Fruit fly (Drosophila melanogaster) whole organism, pupa: ENCODE data around the gene Gem3.

Experiments
- CG10348 ChIP-seq: fragments of 200-800 bp; sonication (Bioruptor generic); IDR thresholded peaks from 2 replicates; pipeline ENCODE4 v1.3.6; 2022; ENCODE audit warnings: missing biosample characterization, missing genetic modification characterization
- CG32121 ChIP-seq: fragments of 200-800 bp; sonication (Bioruptor generic); IDR thresholded peaks from 2 replicates; pipeline ENCODE4 v1.3.6; 2022; ENCODE audit warnings: missing biosample characterization, missing genetic modification characterization
- CG34367 ChIP-seq: fragments of 200-800 bp; sonication (Bioruptor generic); optimal IDR thresholded peaks from 2 replicates; lab custom pipeline; 2018; ENCODE audit warnings: missing biosample characterization, mild to moderate bottlenecking, missing genetic modification characterization
- CG4496 ChIP-seq: fragments of 200-800 bp; sonication (Bioruptor generic); IDR thresholded peaks from 3 replicates; pipeline ENCODE4 v1.3.6; 2022; ENCODE audit warnings: missing biosample characterization, missing genetic modification characterization
- CG8301 ChIP-seq: fragments of 200-800 bp; sonication (Bioruptor generic); optimal IDR thresholded peaks from 2 replicates; lab custom pipeline; 2018; ENCODE audit warnings: missing biosample characterization, mild to moderate bottlenecking, missing genetic modification characterization
- CG9948 ChIP-seq: fragments of 200-800 bp; sonication (Bioruptor generic); optimal IDR thresholded peaks from 2 replicates; lab custom pipeline; 2018; ENCODE audit warnings: missing biosample characterization, mild to moderate bottlenecking, missing genetic modification characterization, moderate library complexity
- EcR ChIP-seq: fragments of 200-800 bp; sonication (Bioruptor generic); optimal IDR thresholded peaks from 3 replicates; lab custom pipeline; 2019; ENCODE audit warnings: missing biosample characterization, missing genetic modification characterization, mild to moderate bottlenecking, moderate library complexity, missing genetic modification reagents
- Ets98B ChIP-seq: fragments of 200-800 bp; sonication (Bioruptor generic); IDR thresholded peaks from 2 replicates; pipeline ENCODE4 v1.3.6; 2022; ENCODE audit warnings: missing biosample characterization, missing genetic modification characterization
- Pif1A ChIP-seq: fragments of 200-800 bp; sonication (Bioruptor generic); optimal IDR thresholded peaks from 3 replicates; lab custom pipeline; 2016; ENCODE audit warnings: missing biosample characterization, missing genetic modification characterization
- Snoo ChIP-seq: fragments of 200-800 bp; sonication (Bioruptor generic); optimal IDR thresholded peaks from 3 replicates; lab custom pipeline; 2017; ENCODE audit warnings: missing biosample characterization, mild to moderate bottlenecking, missing genetic modification characterization, inconsistent platforms
- fd96Ca ChIP-seq: fragments of 200-800 bp; sonication (Bioruptor generic); IDR thresholded peaks from 3 replicates; pipeline ENCODE4 v1.3.6; 2022; ENCODE audit warnings: missing biosample characterization, missing genetic modification characterization

- no peak for TF ChIP-seq Pif1A
- TF ChIP-seq Snoo (tag; lab: Kevin White, UChicago), result no peak
- no peak for TF ChIP-seq CG34367 (tag; lab: Kevin White, UChicago)
- no peak for TF ChIP-seq CG32121 (GFP tag; lab: Robert Waterston, UW)
- TF ChIP-seq CG8301 (tag; lab: Kevin White, UChicago), result no peak
- no peak for TF ChIP-seq fd96Ca (GFP tag; lab: Robert Waterston, UW)
- TF ChIP-seq CG9948 (tag; lab: Kevin White, UChicago), result no peak
- TF ChIP-seq Ets98B (GFP tag; lab: Robert Waterston, UW), result no peak
- TF ChIP-seq CG4496 (GFP tag; lab: Robert Waterston, UW), result no peak
- TF ChIP-seq EcR (GFP tag; lab: Kevin White, UChicago), result no peak
- no peak for TF ChIP-seq CG10348 (GFP tag; lab: Robert Waterston, UW)
Measured at dm6 chr3L:10409511-10409910, 53.4 kb downstream of the Gem3 start.
